Fruit fly (Drosophila melanogaster) whole organism, embryonic: ENCODE results near the gene CG34313.

Experiments used
- CG10366 ChIP-seq: fragments of 200-800 bp; sonication (Bioruptor generic); IDR thresholded peaks from 2 replicates; pipeline ENCODE4 v1.3.6; 2022; ENCODE audit warnings: missing biosample characterization, missing genetic modification characterization
- CG10654 ChIP-seq: fragments of 200-800 bp; sonication (Bioruptor generic); optimal IDR thresholded peaks from 2 replicates; lab custom pipeline; 2016; ENCODE audit warnings: missing biosample characterization, missing genetic modification characterization
- CG10979 ChIP-seq: fragments of 200-800 bp; sonication (Bioruptor generic); optimal IDR thresholded peaks from 2 replicates; lab custom pipeline; 2018; ENCODE audit warnings: missing biosample characterization, mild to moderate bottlenecking, missing genetic modification characterization, moderate library complexity
- CG11247 ChIP-seq: fragments of 200-800 bp; sonication (Bioruptor generic); IDR thresholded peaks from 2 replicates; pipeline ENCODE4 v1.3.6; 2022; ENCODE audit warnings: missing biosample characterization, missing genetic modification characterization
- CG11398 ChIP-seq: fragments of 200-800 bp; sonication (Bioruptor generic); optimal IDR thresholded peaks from 2 replicates; lab custom pipeline; 2016; ENCODE audit warnings: missing biosample characterization, missing genetic modification characterization
- CG11695 ChIP-seq: fragments of 200-800 bp; sonication (Bioruptor generic); IDR thresholded peaks from 3 replicates; pipeline ENCODE4 v1.3.6; 2022; ENCODE audit warnings: missing biosample characterization, missing genetic modification characterization
- CG12219 ChIP-seq: fragments of 200-800 bp; sonication (Bioruptor generic); optimal IDR thresholded peaks from 3 replicates; lab custom pipeline; 2018; ENCODE audit warnings: missing biosample characterization, mild to moderate bottlenecking, missing genetic modification characterization
- CG14441 ChIP-seq: fragments of 200-800 bp; sonication (Bioruptor generic); IDR thresholded peaks from 2 replicates; pipeline ENCODE4 v1.3.6; 2022; ENCODE audit warnings: missing biosample characterization, missing genetic modification characterization
- CG15479 ChIP-seq: fragments of 200-800 bp; sonication (Bioruptor generic); optimal IDR thresholded peaks from 3 replicates; lab custom pipeline; 2019; ENCODE audit warnings: missing biosample characterization, mild to moderate bottlenecking, missing genetic modification characterization, moderate library complexity
- CG15601 ChIP-seq: fragments of 200-800 bp; sonication (Bioruptor generic); optimal IDR thresholded peaks from 3 replicates; lab custom pipeline; 2019; ENCODE audit warnings: missing biosample characterization, mild to moderate bottlenecking, missing genetic modification characterization, moderate library complexity
- CG15696 ChIP-seq: fragments of 200-800 bp; sonication (Bioruptor generic); optimal IDR thresholded peaks from 2 replicates; lab custom pipeline; 2019; ENCODE audit warnings: missing biosample characterization, mild to moderate bottlenecking, missing genetic modification characterization, moderate library complexity
- CG18262 ChIP-seq: fragments of 200-800 bp; optimal IDR thresholded peaks from 3 replicates; lab custom pipeline; 2019; ENCODE audit warnings: missing biosample characterization, mild to moderate bottlenecking, missing genetic modification characterization, moderate library complexity
- CG2116 ChIP-seq: fragments of 200-800 bp; sonication (Bioruptor generic); optimal IDR thresholded peaks from 3 replicates; lab custom pipeline; 2018; ENCODE audit warnings: missing biosample characterization, mild to moderate bottlenecking, missing genetic modification characterization
- CG2875 ChIP-seq: fragments of 200-800 bp; sonication (Bioruptor generic); optimal IDR thresholded peaks from 2 replicates; lab custom pipeline; 2017; ENCODE audit warnings: missing biosample characterization, mild to moderate bottlenecking, missing genetic modification characterization, missing genetic modification reagents
- CG2889 ChIP-seq: fragments of 200-800 bp; sonication (Bioruptor generic); IDR thresholded peaks from 3 replicates; pipeline ENCODE4 v1.3.6; 2022; ENCODE audit warnings: missing biosample characterization, missing genetic modification characterization
- CG30020 ChIP-seq: fragments of 200-800 bp; optimal IDR thresholded peaks from 2 replicates; lab custom pipeline; 2019; ENCODE audit warnings: missing biosample characterization, mild to moderate bottlenecking, missing genetic modification characterization, moderate library complexity
- CG3163 ChIP-seq: fragments of 200-800 bp; sonication (Bioruptor generic); optimal IDR thresholded peaks from 3 replicates; lab custom pipeline; 2016; ENCODE audit warnings: missing biosample characterization, missing genetic modification characterization
- CG3995 ChIP-seq: fragments of 200-800 bp; sonication (Bioruptor generic); optimal IDR thresholded peaks from 3 replicates; lab custom pipeline; 2016; ENCODE audit warnings: missing biosample characterization, missing genetic modification characterization
- CG7839 ChIP-seq: fragments of 200-800 bp; sonication (Bioruptor generic); optimal IDR thresholded peaks from 3 replicates; lab custom pipeline; 2018; ENCODE audit warnings: missing biosample characterization, mild to moderate bottlenecking, missing genetic modification characterization, moderate library complexity
- CG9609 ChIP-seq: fragments of 200-800 bp; sonication (Bioruptor generic); optimal IDR thresholded peaks from 3 replicates; lab custom pipeline; 2016; ENCODE audit warnings: missing biosample characterization, missing genetic modification characterization
- CHES-1-like ChIP-seq: fragments of 200-800 bp; sonication (Bioruptor generic); optimal IDR thresholded peaks from 2 replicates; lab custom pipeline; 2016; ENCODE audit warnings: missing biosample characterization, missing genetic modification characterization
- Dbx ChIP-seq: fragments of 200-800 bp; sonication (Bioruptor generic); IDR thresholded peaks from 3 replicates; pipeline ENCODE4 v1.3.6; 2022; ENCODE audit warnings: missing biosample characterization, missing genetic modification characterization
- Doc2 ChIP-seq: fragments of 200-800 bp; sonication (Bioruptor generic); IDR thresholded peaks from 2 replicates; pipeline ENCODE4 v1.3.6; 2022; ENCODE audit warnings: missing biosample characterization, missing genetic modification characterization
- Ets97D ChIP-seq: fragments of 200-800 bp; sonication (Bioruptor generic); optimal IDR thresholded peaks from 3 replicates; lab custom pipeline; 2016; ENCODE audit warnings: missing biosample characterization, missing genetic modification characterization
- Fer1 ChIP-seq: fragments of 200-800 bp; sonication (Bioruptor generic); optimal IDR thresholded peaks from 2 replicates; lab custom pipeline; 2017; ENCODE audit warnings: missing biosample characterization, mild to moderate bottlenecking, missing genetic modification characterization
- Fer3 ChIP-seq: fragments of 200-800 bp; sonication (Bioruptor generic); optimal IDR thresholded peaks from 2 replicates; lab custom pipeline; 2018; ENCODE audit warnings: missing biosample characterization, mild to moderate bottlenecking, missing genetic modification characterization, moderate library complexity
- Max ChIP-seq: fragments of 200-800 bp; sonication (Bioruptor generic); optimal IDR thresholded peaks from 2 replicates; lab custom pipeline; 2016; ENCODE audit warnings: missing biosample characterization, mild to moderate bottlenecking, missing genetic modification characterization
- Mrtf ChIP-seq: fragments of 200-800 bp; sonication (Bioruptor generic); IDR thresholded peaks from 3 replicates; pipeline ENCODE4 v1.3.6; 2022; ENCODE audit warnings: missing biosample characterization, missing genetic modification characterization
- Xrp1 ChIP-seq: fragments of 200-800 bp; sonication (Bioruptor generic); IDR thresholded peaks from 2 replicates; pipeline ENCODE4 v1.3.6; 2022; ENCODE audit warnings: missing biosample characterization, missing genetic modification characterization
- amos ChIP-seq: fragments of 200-800 bp; sonication (Bioruptor generic); IDR thresholded peaks from 2 replicates; pipeline ENCODE4 v1.3.6; 2022; ENCODE audit warnings: missing biosample characterization, missing genetic modification characterization; ENCODE audit not compliant: partially characterized antibody
- bigmax ChIP-seq: fragments of 200-800 bp; sonication (Bioruptor generic); optimal IDR thresholded peaks from 2 replicates; lab custom pipeline; 2018; ENCODE audit warnings: missing biosample characterization, mild to moderate bottlenecking, missing genetic modification characterization
- chn ChIP-seq: fragments of 200-800 bp; sonication (Bioruptor generic); optimal IDR thresholded peaks from 2 replicates; lab custom pipeline; 2016; ENCODE audit warnings: missing biosample characterization, missing genetic modification characterization
- ci ChIP-seq: fragments of 200-800 bp; sonication (Bioruptor generic); IDR thresholded peaks from 3 replicates; pipeline ENCODE4 v1.3.6; 2022; ENCODE audit warnings: missing biosample characterization, missing genetic modification characterization
- dpn ChIP-seq, 2 experiments: fragments of 200-800 bp; sonication (Bioruptor generic); optimal IDR thresholded peaks; 3 replicates each; lab custom pipeline; 2016; ENCODE audit warnings: missing biosample characterization in 2 of 2, missing genetic modification characterization in 2 of 2
- eve ChIP-seq, 2 experiments: fragments of >200 bp; optimal IDR thresholded peaks; 2 replicates each; lab custom pipeline; 2017; ENCODE audit warnings: missing biosample characterization in 2 of 2, missing genetic modification characterization in 2 of 2
- exex ChIP-seq: fragments of 200-800 bp; sonication (Bioruptor generic); optimal IDR thresholded peaks from 4 replicates; lab custom pipeline; 2018; ENCODE audit warnings: missing biosample characterization, mild to moderate bottlenecking, missing genetic modification characterization, moderate library complexity
- grn ChIP-seq: fragments of 200-800 bp; sonication (Bioruptor generic); optimal IDR thresholded peaks from 3 replicates; lab custom pipeline; 2017; ENCODE audit warnings: missing biosample characterization, missing genetic modification characterization
- jumu ChIP-seq: fragments of 200-800 bp; sonication (Bioruptor generic); optimal IDR thresholded peaks from 3 replicates; lab custom pipeline; 2016; ENCODE audit warnings: missing biosample characterization, missing genetic modification characterization
- kah ChIP-seq: fragments of 200-800 bp; sonication (Bioruptor generic); optimal IDR thresholded peaks from 2 replicates; lab custom pipeline; 2018; ENCODE audit warnings: missing biosample characterization, mild to moderate bottlenecking, missing genetic modification characterization
- klu ChIP-seq: fragments of 200-800 bp; sonication (Bioruptor generic); IDR thresholded peaks from 2 replicates; pipeline ENCODE4 v1.3.6; 2022; ENCODE audit warnings: missing biosample characterization, missing genetic modification characterization
- lab ChIP-seq: fragments of 200-800 bp; sonication (Bioruptor generic); optimal IDR thresholded peaks from 3 replicates; lab custom pipeline; 2017; ENCODE audit warnings: missing biosample characterization, missing genetic modification characterization, mild to moderate bottlenecking, moderate library complexity, missing genetic modification reagents
- nom ChIP-seq: fragments of 200-800 bp; sonication (Bioruptor generic); optimal IDR thresholded peaks from 2 replicates; lab custom pipeline; 2017; ENCODE audit warnings: missing biosample characterization, missing genetic modification characterization, mild to moderate bottlenecking, moderate library complexity, missing genetic modification reagents
- org-1 ChIP-seq: fragments of 200-800 bp; sonication (Bioruptor generic); optimal IDR thresholded peaks from 2 replicates; lab custom pipeline; 2017; ENCODE audit warnings: missing biosample characterization, missing genetic modification characterization
- pb ChIP-seq: fragments of 200-800 bp; sonication (Bioruptor generic); optimal IDR thresholded peaks from 3 replicates; lab custom pipeline; 2016; ENCODE audit warnings: missing biosample characterization, missing genetic modification characterization
- pnt ChIP-seq: fragments of 200-800 bp; sonication (Bioruptor generic); optimal IDR thresholded peaks from 3 replicates; lab custom pipeline; 2016; ENCODE audit warnings: missing biosample characterization, missing genetic modification characterization
- psq ChIP-seq: fragments of 200-800 bp; sonication (Bioruptor generic); optimal IDR thresholded peaks from 2 replicates; lab custom pipeline; 2017; ENCODE audit warnings: missing biosample characterization, missing genetic modification characterization
- ranshi ChIP-seq: fragments of 200-800 bp; sonication (Bioruptor generic); IDR thresholded peaks from 2 replicates; pipeline ENCODE4 v1.3.6; 2022; ENCODE audit warnings: missing biosample characterization, missing genetic modification characterization
- so ChIP-seq: fragments of 200-800 bp; sonication (Bioruptor generic); IDR thresholded peaks from 3 replicates; pipeline ENCODE4 v1.3.6; 2022; ENCODE audit warnings: missing biosample characterization, missing genetic modification characterization
- stc ChIP-seq: fragments of 200-800 bp; sonication (Bioruptor generic); IDR thresholded peaks from 2 replicates; pipeline ENCODE4 v1.3.6; 2022; ENCODE audit warnings: missing biosample characterization, missing genetic modification characterization

Gene CG34313

DNA sequence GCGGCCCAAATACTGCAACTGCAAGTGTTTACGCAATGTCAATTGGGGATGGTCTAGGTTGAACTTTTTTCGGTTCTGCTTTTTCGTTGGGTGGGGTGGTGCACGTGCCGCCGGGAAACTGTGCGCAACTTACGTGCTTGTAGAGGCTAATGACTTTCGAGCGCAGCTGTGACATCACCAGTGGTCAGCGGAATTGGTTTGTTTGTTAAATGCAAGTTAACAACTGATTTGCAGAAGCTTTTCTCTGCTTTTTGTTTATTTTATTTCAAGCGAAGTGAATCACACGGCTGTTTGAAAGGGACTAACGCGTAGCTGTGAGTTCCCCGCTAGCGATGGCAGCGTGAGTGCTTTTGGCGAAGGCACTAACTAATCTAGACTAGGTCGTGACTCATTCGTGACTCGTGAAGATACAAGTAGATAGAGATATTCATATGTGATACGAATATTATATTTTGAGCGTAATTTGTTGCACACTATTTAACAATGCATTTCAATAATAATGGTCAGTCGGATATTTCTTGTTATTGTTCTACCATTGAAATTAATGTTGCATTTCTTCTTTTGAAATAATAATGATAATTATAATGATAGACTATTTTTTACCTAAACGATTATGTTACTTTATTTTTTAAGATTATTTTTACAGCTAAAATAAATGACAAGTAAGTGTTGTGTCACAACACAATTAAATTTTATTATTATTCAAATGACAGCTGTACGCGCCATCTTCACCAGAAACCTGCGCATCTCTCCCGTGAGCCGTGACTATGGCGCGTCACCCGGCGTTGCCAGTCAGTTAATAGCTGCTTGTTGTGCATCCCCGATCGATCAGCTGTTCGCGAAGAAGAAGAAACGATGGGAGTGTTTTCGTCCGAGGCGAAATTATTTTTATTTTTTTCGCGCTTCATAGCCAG, 8.6 kb downstream of the CG34313 start, which contains the start of the genes osi and tweek (continued):
- TF ChIP-seq ci (GFP tag; lab: Robert Waterston, UW) (no peak), so (GFP tag; lab: Robert Waterston, UW) (no peak), CG10979 (tag; lab: Kevin White, UChicago) (peak; percentile 8), bigmax (GFP tag; lab: Kevin White, UChicago) (no peak), jumu (GFP tag; lab: Kevin White, UChicago) (no peak), chn (GFP tag; lab: Kevin White, UChicago) (peak; percentile 36), CG2116 (GFP tag; lab: Kevin White, UChicago) (peak; percentile 50), CG2875 (GFP tag; lab: Kevin White, UChicago) (no peak), nom (GFP tag; lab: Kevin White, UChicago) (no peak), CHES-1-like (no peak), CG15601 (tag; lab: Kevin White, UChicago) (no peak), kah (no peak), CG10366 (peak; percentile 21; the same call in 1 of the 2 replicates), amos (GFP tag; lab: Robert Waterston, UW) (peak; percentile 94), Fer3 (tag; lab: Kevin White, UChicago) (peak; percentile 2), CG3163 (no peak), pnt (peak; percentile 32), dpn (GFP tag; optimal IDR thresholded peaks at IDR 0.05; lab: Kevin White, UChicago) (peak; percentile 60 to 61), CG18262 (tag; lab: Kevin White, UChicago) (no peak), CG11695 (GFP tag; lab: Robert Waterston, UW) (no peak), lab (peak; percentile 23), Ets97D (no peak), CG2889 (0 out of 3 replicates have a peak, but pooled peaks have one; percentile 38), CG3995 (GFP tag; lab: Kevin White, UChicago) (peak; percentile 94), CG30020 (no peak), CG15479 (no peak), psq (GFP tag; lab: Kevin White, UChicago) (no peak), CG7839 (tag; lab: Kevin White, UChicago) (no peak), Doc2 (GFP tag; lab: Robert Waterston, UW) (no peak), stc (GFP tag; lab: Robert Waterston, UW) (no peak), CG9609 (peak; percentile 55), CG11398 (GFP tag; lab: Kevin White, UChicago) (no peak), Xrp1 (GFP tag; lab: Robert Waterston, UW) (no peak), CG15696 (tag; lab: Kevin White, UChicago) (peak; percentile 40), Fer1 (GFP tag; lab: Kevin White, UChicago) (peak; percentile 56), eve (GFP tag; optimal IDR thresholded peaks at IDR 0.05; lab: Kevin White, UChicago) (no peak), ranshi (GFP tag; lab: Robert Waterston, UW) (peak; percentile 21; the same call in 1 of the 2 replicates), org-1 (GFP tag; lab: Kevin White, UChicago) (no peak), Max (GFP tag; lab: Kevin White, UChicago) (peak; percentile 46), klu (peak; percentile 44; the same call in 1 of the 2 replicates), CG12219 (GFP tag; lab: Kevin White, UChicago) (no peak), Mrtf (GFP tag; lab: Robert Waterston, UW) (peak; percentile 60), CG11247 (GFP tag; lab: Robert Waterston, UW) (no peak), CG14441 (GFP tag; lab: Robert Waterston, UW) (peak; percentile 30; the same call in 1 of the 2 replicates), grn (GFP tag; lab: Kevin White, UChicago) (peak; percentile 32), pb (GFP tag; lab: Kevin White, UChicago) (no peak), exex (tag; lab: Kevin White, UChicago) (no peak), Dbx (GFP tag; lab: Robert Waterston, UW) (peak; percentile 39; the same call in 1 of the 3 replicates), CG10654 (GFP tag; lab: Kevin White, UChicago) (peak; percentile 28)
